Worm (Caenorhabditis elegans): ENCODE data around the gene F44G4.1.

The F44G4.1 gene

DNA sequence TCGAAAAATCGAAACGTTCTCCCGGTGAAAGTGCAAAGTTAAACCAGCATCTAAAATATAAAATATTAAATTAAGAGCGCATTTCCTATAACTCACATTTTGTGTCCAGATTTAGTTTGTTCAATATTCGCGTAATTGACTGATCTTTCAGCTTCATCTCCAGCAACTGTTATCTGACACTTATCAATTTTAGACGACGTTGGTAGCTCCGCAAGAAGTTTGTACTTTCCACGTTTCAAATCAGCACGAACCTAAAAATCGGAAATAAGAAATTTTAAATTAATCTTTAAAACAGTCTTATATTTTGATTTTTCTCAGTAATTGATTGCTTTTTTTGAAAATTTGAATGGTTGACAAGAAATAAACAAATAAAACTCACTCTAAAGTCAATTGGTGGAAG lies 23.2 kb downstream of the F44G4.1 start:
- no peak for TF ChIP-seq unc-62 (GFP tag; optimal IDR thresholded peaks at IDR 0.05)

DNA sequence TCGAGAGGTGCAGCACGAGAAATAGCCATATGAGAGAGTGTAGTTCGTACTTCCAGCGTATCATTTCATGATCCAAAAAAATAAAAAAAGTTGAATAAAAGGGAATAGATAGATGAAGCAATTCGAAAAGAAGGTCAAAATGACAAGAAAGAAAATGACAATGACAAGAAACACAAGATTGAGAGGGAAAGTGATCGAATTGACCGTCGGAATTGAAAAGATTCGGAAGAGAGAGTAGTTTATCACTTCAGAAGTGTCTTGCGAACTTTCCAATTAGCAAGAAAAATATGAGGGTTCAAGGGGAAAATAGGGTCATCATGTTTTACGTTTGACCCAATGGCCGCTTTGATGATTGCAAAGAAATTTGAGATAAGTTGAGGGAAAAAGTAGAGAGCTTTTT lies 25.3 kb downstream of the F44G4.1 start, which contains the start of gene dep-1:
dep-1 (minus strand) TSS at position 95 of the 400 bp plus-strand sequence.
- TF ChIP-seq unc-62 (GFP tag; optimal IDR thresholded peaks at IDR 0.05) = no peak

DNA sequence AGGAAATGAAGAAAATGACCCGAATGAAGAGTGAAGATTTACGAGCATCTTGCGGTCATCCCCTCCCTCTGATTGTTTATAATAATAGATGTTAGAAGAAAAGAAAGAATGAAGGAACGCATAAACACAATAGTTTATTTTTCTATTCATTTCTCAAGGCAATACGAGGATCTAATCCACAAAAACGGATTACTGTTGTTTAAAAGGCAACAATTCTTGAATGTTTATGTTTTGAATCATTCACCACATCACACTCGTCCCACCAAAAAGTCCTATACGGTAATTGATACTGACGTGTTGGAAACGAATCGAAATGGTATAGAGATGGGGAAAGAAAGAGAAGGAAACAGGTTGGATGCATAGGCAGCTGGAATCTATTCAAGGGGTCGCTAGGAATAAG lies 27.2 kb downstream of the F44G4.1 start:
- no peak for TF ChIP-seq unc-62 (GFP tag; optimal IDR thresholded peaks at IDR 0.05)

DNA sequence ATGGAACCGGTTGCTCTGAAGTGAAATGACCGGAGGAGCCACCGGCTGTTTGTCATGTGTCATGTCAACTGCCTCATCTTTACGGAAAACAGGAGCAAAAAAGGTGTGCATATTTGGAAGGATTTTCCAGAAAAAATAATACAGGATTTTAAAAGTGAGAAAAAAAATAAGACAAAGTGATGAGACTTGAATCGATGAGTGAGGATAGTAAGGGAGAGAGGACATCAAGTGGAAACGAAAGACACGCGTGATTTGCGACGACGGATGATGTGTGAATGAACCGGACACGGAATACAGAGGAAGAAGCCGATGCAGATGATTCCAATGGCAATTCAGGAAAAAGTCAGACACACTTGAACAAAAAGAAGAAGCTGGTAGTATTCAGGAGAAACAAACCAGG lies 29.9 kb downstream of the F44G4.1 start:
- no peak for TF ChIP-seq unc-62 (GFP tag; optimal IDR thresholded peaks at IDR 0.05)

DNA sequence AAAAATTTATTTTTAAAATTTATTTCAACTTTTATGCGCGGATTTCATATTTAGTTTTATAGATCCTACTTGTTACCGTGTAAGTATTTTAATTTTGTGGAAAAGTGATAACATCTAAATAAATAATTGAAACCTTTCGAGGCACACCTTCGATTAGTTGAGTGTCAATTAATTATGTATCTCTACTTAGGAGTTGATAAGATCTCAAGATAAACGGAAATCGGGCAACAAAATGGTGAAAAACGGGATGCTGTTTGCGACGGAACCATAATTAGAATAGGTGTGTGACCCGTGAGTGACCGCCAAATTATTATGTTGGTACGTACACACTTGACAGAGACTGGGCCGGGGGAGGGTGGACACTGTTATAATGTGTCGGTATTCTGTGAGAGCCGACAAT lies 31.9 kb downstream of the F44G4.1 start:
- TF ChIP-seq unc-62 (GFP tag; optimal IDR thresholded peaks at IDR 0.05) = no peak

DNA sequence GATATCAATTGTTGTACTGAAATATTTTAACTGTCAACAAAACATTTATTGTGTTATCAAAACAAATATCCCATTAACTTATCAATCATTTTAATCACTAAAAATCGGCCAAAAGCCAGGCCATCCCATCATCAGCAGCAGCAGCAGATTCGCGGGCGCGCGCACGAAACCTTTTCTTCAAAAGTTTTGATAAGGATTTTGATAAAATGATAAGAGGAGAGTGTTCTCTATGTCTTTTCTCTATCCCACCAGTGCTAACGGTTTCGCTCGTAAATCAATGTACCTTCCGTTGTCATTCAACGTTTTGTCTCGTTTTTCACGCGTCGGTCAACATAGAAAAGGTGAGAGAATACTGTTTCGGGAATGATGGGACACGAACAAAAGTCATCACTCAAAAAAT lies 33.7 kb downstream of the F44G4.1 start:
- no peak for TF ChIP-seq unc-62 (GFP tag; optimal IDR thresholded peaks at IDR 0.05)

DNA sequence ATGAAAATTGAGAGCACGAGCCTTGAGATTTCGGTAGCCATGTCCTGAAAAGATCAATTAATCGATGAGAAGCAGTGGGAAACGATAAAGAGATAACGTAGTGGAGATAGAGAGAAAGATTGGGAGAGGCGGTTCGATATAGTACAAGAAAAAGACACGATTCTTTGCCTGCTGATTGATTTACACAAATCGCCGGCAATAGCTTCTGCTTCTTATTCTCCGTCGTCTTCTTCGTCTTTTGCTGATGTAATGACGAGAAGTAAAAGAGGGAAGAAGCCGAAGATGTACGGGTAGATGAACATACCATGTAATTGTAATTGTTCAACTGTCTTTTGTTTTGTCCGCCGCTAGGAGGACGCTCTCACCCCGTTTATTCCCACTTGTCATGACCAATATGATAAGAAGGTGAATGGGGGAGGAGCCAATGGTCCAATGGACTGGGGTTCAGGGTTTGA lies 34.8 kb downstream of the F44G4.1 start, which contains the start of gene F37B12.1:
F37B12.1 (minus strand) TSS at position 51 of the 455 bp plus-strand sequence.
- no peak for TF ChIP-seq unc-62 (GFP tag; optimal IDR thresholded peaks at IDR 0.05)

DNA sequence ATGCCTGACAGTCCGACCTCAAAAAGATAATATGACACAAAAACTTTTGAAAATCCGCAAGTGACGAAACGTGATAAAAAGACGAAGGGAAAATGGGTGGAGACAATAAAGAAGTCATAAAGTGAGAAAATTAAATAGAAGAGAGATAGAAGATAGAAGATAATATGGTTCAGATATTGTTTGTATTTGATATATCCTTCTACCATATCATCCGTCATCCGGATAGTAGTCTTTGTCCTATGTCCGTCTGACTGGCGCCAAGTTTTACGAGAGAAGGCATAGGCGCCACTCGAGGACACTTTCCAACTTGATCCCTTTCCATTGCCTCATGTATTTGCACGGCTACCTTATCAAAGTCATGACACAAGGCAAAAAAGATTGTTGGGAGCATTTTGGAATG lies 37.5 kb downstream of the F44G4.1 start:
- TF ChIP-seq unc-62 (GFP tag; optimal IDR thresholded peaks at IDR 0.05) = no peak

DNA sequence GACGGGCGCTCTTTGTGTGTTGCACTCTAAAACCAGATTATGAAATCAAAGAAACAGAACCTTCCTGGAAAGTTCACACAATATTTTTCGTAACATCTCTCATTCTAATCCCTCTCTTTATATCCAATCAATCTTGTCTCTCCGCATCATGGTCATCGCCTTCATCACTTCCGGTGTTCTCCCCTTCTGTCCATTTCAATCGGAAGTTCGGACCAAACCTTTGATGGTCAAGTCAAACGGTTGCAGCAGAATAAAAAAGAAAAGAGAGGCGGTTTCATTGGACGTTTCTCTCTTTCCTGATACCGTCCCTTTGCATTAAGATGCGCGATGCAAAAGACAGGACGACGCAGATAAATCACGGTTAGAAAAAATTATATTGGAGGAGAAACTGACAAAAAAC lies 38.6 kb downstream of the F44G4.1 start:
- TF ChIP-seq unc-62 (GFP tag; optimal IDR thresholded peaks at IDR 0.05) = no peak

DNA sequence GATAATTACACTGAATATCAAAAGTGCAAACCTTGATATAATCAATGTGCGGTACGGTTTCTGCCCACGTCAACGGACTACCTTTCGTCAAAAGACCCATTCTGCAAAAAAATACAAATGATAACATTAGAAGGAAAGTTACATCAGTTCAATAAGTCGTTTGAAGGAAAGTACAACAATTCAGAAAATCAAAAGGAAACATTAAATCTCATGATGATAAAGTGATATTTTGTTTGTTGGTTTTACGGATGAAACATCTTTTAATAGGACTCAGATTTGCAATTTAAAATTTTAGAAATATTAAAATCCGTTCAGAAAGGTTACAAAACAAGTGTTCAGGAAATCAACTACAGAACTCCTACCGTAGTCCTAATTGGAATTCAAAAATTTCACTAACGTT lies 43.8 kb downstream of the F44G4.1 start, which contains the start of gene gcs-1:
gcs-1 (minus strand) TSS at position 101 of the 400 bp plus-strand sequence.
- no peak for TF ChIP-seq unc-62 (GFP tag; optimal IDR thresholded peaks at IDR 0.05)

DNA sequence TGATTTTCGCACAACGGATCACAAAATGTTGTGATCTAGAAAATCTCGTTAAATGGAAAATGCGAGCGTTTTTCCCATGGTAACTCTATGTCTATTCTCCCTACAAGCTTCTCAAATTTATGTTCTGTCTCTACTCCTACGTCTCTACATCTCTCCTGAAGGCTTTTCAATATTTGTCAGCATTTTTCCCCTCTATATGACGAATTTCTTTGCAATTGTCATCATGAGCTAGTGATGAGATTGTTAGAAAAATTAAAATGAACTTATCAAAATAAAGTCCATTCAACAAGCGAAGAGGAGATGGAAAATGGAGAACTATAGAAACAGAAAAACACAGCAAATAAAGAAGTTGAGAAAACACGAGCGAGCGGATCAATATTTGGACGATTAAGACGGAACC lies 44.3 kb downstream of the F44G4.1 start:
- TF ChIP-seq unc-62 (GFP tag; optimal IDR thresholded peaks at IDR 0.05) = no peak

DNA sequence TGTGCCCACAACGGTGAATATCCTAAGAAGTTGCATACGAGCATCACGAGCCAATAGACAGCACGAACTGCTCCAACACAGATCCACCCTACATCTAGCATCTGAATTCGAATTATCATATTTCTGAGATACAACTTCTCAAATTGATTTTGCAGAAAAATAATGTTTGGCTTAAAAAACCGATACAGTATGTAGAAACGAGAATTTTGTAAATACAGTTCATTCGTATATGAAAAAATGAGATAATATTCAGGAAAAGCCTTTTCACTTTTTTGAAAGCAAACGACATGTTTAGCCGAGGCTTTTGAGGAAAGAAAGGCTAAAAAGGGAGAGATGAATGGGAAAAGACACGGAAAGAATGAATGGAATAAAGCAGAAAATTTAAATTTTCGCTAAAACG lies 46.9 kb downstream of the F44G4.1 start, which contains the start of gene F37B12.3:
F37B12.3 (minus strand) TSS at position 101 of the 400 bp plus-strand sequence.
- no peak for TF ChIP-seq unc-62 (GFP tag; optimal IDR thresholded peaks at IDR 0.05)

DNA sequence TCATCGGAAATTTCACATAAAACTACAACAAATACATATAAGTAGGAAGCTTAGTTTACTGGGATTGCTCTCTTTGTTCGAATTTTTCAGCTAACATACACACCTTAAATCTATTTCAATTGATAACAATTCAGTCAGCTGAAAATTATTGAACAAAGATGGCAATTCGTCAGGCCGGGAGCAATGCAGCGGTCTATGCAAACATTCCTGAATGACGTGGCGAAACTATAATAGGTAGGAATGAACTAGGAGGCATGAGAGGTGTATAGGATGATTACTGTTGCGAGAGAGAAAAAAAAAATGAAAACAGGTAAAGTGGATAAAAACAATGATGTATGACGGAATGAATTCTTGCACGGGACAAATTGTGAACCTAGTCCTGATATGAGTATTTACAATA lies 47.6 kb downstream of the F44G4.1 start:
- TF ChIP-seq unc-62 (GFP tag; optimal IDR thresholded peaks at IDR 0.05) = no peak

Data from whole organism, dauer.